Worm (Caenorhabditis elegans): ENCODE results near the gene ZC317.6.

DNA sequence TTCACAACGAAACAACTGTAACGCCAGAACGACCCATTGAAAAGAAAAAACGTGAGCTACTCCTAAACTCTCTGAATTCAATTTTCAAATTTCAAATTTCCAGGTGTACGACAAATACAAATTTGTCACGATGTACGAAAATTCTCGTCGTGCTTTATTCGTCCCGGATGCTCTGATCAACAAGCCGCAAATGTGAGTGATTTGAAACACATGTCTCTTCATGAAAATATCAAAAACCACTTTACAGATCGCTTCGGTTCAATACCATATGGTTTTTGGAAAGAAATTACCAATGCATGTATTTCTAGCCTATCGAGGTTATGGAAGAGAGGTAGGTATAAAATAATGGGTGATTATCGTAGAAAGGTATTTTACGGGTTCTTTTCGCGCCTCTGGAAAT is 21.3 kb downstream of the ZC317.6 start:
- no peak for TF ChIP-seq him-1 (tag; optimal IDR thresholded peaks at IDR 0.05)
- no peak for TF ChIP-seq W03F9.2 (tag; optimal IDR thresholded peaks at IDR 0.05)
